Fruit fly (Drosophila melanogaster) whole organism, prepupa: ENCODE results near the gene CheA75a.

ENCODE experiments used
- Blimp-1 ChIP-seq: fragments of 200-800 bp; sonication (Bioruptor generic); optimal IDR thresholded peaks from 3 replicates; lab custom pipeline; 2017; ENCODE audit warnings: missing biosample characterization, missing genetic modification characterization, mild to moderate bottlenecking, moderate library complexity, missing genetic modification reagents
- CG16779 ChIP-seq: fragments of 200-800 bp; sonication (Bioruptor generic); optimal IDR thresholded peaks from 3 replicates; lab custom pipeline; 2017; ENCODE audit warnings: missing biosample characterization, mild to moderate bottlenecking, missing genetic modification characterization
- CG3032 ChIP-seq: fragments of 200-800 bp; optimal IDR thresholded peaks from 2 replicates; lab custom pipeline; 2019; ENCODE audit warnings: missing biosample characterization, mild to moderate bottlenecking, missing genetic modification characterization, moderate library complexity
- CG32006 ChIP-seq: fragments of 200-800 bp; sonication (Bioruptor generic); optimal IDR thresholded peaks from 3 replicates; lab custom pipeline; 2017; ENCODE audit warnings: missing biosample characterization, mild to moderate bottlenecking, missing genetic modification characterization
- CG34406 ChIP-seq: fragments of 200-800 bp; sonication (Bioruptor generic); optimal IDR thresholded peaks from 3 replicates; lab custom pipeline; 2016; ENCODE audit warnings: missing biosample characterization, missing genetic modification characterization
- CG4318 ChIP-seq: fragments of 200-800 bp; sonication (Bioruptor generic); optimal IDR thresholded peaks from 3 replicates; lab custom pipeline; 2017; ENCODE audit warnings: missing biosample characterization, mild to moderate bottlenecking, missing genetic modification characterization
- CG6276 ChIP-seq: fragments of 200-800 bp; sonication (Bioruptor generic); optimal IDR thresholded peaks from 2 replicates; lab custom pipeline; 2017; ENCODE audit warnings: missing biosample characterization, mild to moderate bottlenecking, missing genetic modification characterization
- Ets96B ChIP-seq: fragments of 200-800 bp; optimal IDR thresholded peaks from 2 replicates; lab custom pipeline; 2019; ENCODE audit warnings: missing biosample characterization, mild to moderate bottlenecking, missing genetic modification characterization, moderate library complexity
- Lpt ChIP-seq: fragments of 200-800 bp; sonication (Bioruptor generic); optimal IDR thresholded peaks from 3 replicates; lab custom pipeline; 2016; ENCODE audit warnings: missing biosample characterization, missing genetic modification characterization
- OdsH ChIP-seq: fragments of 200-800 bp; sonication (Bioruptor generic); optimal IDR thresholded peaks from 3 replicates; lab custom pipeline; 2016; ENCODE audit warnings: missing biosample characterization, missing genetic modification characterization
- Sox102F ChIP-seq: fragments of 200-800 bp; sonication (Bioruptor generic); optimal IDR thresholded peaks from 2 replicates; lab custom pipeline; 2016; ENCODE audit warnings: missing biosample characterization, mild to moderate bottlenecking, missing genetic modification characterization
- dsx ChIP-seq: fragments of 200-800 bp; optimal IDR thresholded peaks from 3 replicates; lab custom pipeline; 2019; ENCODE audit warnings: missing biosample characterization, mild to moderate bottlenecking, missing genetic modification characterization, moderate library complexity; ENCODE audit not compliant: poor library complexity, severe bottlenecking

DNA sequence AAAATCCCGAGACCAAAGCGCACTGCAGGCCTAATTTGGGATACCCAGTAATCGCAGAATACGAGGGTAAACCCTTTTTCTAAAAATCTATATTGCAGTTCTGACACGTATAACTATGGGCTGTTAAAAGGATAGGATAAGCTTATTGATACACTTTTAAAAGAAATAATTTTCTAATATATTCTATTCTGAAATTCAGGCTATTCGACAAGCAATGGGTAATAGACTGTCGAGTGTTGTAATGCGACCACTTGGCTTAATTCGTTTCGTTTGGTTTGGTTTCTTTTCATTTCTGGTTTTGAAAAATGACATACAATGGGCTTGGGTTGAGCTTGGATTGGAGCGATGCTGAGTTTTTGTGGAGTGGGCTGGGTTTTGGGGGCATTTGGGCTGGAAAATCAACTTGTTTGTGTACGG, 39.6 kb upstream of the CheA75a start:
- peak; percentile 81 for TF ChIP-seq CG32006 (GFP tag; lab: Kevin White, UChicago)
- peak; percentile 72 for TF ChIP-seq OdsH (GFP tag; lab: Kevin White, UChicago)
- TF ChIP-seq CG16779 (tag; lab: Kevin White, UChicago), result peak; percentile 49
- peak; percentile 75 for TF ChIP-seq CG34406 (GFP tag; lab: Kevin White, UChicago)
- TF ChIP-seq CG6276, result peak; percentile 68
- TF ChIP-seq CG4318 (GFP tag; lab: Kevin White, UChicago), result peak; percentile 37
- peak; percentile 63 for TF ChIP-seq Lpt (GFP tag; lab: Kevin White, UChicago)
- TF ChIP-seq CG3032 (tag; lab: Kevin White, UChicago), result peak; percentile 63
- TF ChIP-seq Sox102F (GFP tag; lab: Kevin White, UChicago), result peak; percentile 87
- peak; percentile 49 for TF ChIP-seq dsx (GFP tag; lab: Kevin White, UChicago)
- peak; percentile 54 for TF ChIP-seq Blimp-1 (GFP tag; lab: Kevin White, UChicago)
- TF ChIP-seq Ets96B (tag; lab: Kevin White, UChicago), result peak; percentile 56
